Fruit fly (Drosophila melanogaster) whole organism, embryonic: ENCODE results near the gene CG5973.

Experiments
- Ada2b ChIP-seq: fragments of 200-800 bp; sonication (Bioruptor generic); IDR thresholded peaks from 2 replicates; pipeline ENCODE4 v1.3.6; 2022; ENCODE audit warnings: missing biosample characterization, missing genetic modification characterization
- Atf6 ChIP-seq: fragments of 200-800 bp; sonication (Bioruptor generic); IDR thresholded peaks from 2 replicates; pipeline ENCODE4 v1.3.6; 2022; ENCODE audit warnings: missing biosample characterization, missing genetic modification characterization
- CG12659 ChIP-seq: fragments of 200-800 bp; sonication (Bioruptor generic); optimal IDR thresholded peaks from 3 replicates; lab custom pipeline; 2017; ENCODE audit warnings: mild to moderate bottlenecking, missing biosample characterization, missing genetic modification reagents, missing genetic modification characterization
- CG14014 ChIP-seq: fragments of 200-800 bp; sonication (Bioruptor generic); IDR thresholded peaks from 2 replicates; pipeline ENCODE4 v1.3.6; 2022; ENCODE audit warnings: missing biosample characterization, missing genetic modification characterization
- CG14050 ChIP-seq: fragments of 200-800 bp; sonication (Bioruptor generic); IDR thresholded peaks from 3 replicates; pipeline ENCODE4 v1.3.6; 2022; ENCODE audit warnings: missing biosample characterization, missing genetic modification characterization
- CG14965 ChIP-seq: fragments of 200-800 bp; sonication (Bioruptor generic); optimal IDR thresholded peaks from 2 replicates; lab custom pipeline; 2016; ENCODE audit warnings: missing biosample characterization, missing genetic modification characterization, borderline replicate concordance
- CG15073 ChIP-seq: fragments of 200-800 bp; sonication (Bioruptor generic); optimal IDR thresholded peaks from 2 replicates; lab custom pipeline; 2016; ENCODE audit warnings: missing biosample characterization, missing genetic modification characterization
- CG18262 ChIP-seq: fragments of 200-800 bp; optimal IDR thresholded peaks from 3 replicates; lab custom pipeline; 2019; ENCODE audit warnings: missing biosample characterization, mild to moderate bottlenecking, missing genetic modification characterization, moderate library complexity
- CG32772 ChIP-seq: fragments of 200-800 bp; sonication (Bioruptor generic); IDR thresholded peaks from 2 replicates; pipeline ENCODE4 v1.3.6; 2022; ENCODE audit warnings: missing biosample characterization, missing genetic modification characterization
- CG4730 ChIP-seq: fragments of 200-800 bp; sonication (Bioruptor generic); IDR thresholded peaks from 2 replicates; pipeline ENCODE4 v1.3.6; 2022; ENCODE audit warnings: missing biosample characterization, missing genetic modification characterization
- CG5953 ChIP-seq: fragments of 200-800 bp; sonication (Bioruptor generic); IDR thresholded peaks from 2 replicates; pipeline ENCODE4 v1.3.6; 2022; ENCODE audit warnings: missing biosample characterization, missing genetic modification characterization
- CG7357 ChIP-seq: fragments of 200-800 bp; sonication (Bioruptor generic); IDR thresholded peaks from 3 replicates; pipeline ENCODE4 v1.3.6; 2022; ENCODE audit warnings: missing biosample characterization, missing genetic modification characterization
- CG7556 ChIP-seq: fragments of 200-800 bp; sonication (Bioruptor generic); optimal IDR thresholded peaks from 2 replicates; lab custom pipeline; 2017; ENCODE audit warnings: missing biosample characterization, mild to moderate bottlenecking, missing genetic modification characterization
- CG7839 ChIP-seq: fragments of 200-800 bp; sonication (Bioruptor generic); optimal IDR thresholded peaks from 3 replicates; lab custom pipeline; 2018; ENCODE audit warnings: missing biosample characterization, mild to moderate bottlenecking, missing genetic modification characterization, moderate library complexity
- CG8089 ChIP-seq: fragments of 200-800 bp; sonication (Bioruptor generic); optimal IDR thresholded peaks from 3 replicates; lab custom pipeline; 2016; ENCODE audit warnings: missing biosample characterization, missing genetic modification characterization
- CG8359 ChIP-seq: fragments of 200-800 bp; sonication (Bioruptor generic); optimal IDR thresholded peaks from 2 replicates; lab custom pipeline; 2017; ENCODE audit warnings: missing biosample characterization, mild to moderate bottlenecking, missing genetic modification characterization, borderline replicate concordance
- CTCF ChIP-seq: fragments of 200-800 bp; sonication (Bioruptor generic); optimal IDR thresholded peaks from 2 replicates; lab custom pipeline; 2017; ENCODE audit warnings: missing biosample characterization, mild to moderate bottlenecking, missing genetic modification characterization, moderate library complexity
- D19A ChIP-seq: fragments of 200-800 bp; optimal IDR thresholded peaks from 3 replicates; lab custom pipeline; 2019; ENCODE audit warnings: missing biosample characterization, mild to moderate bottlenecking, missing genetic modification characterization, moderate library complexity
- E2f1 ChIP-seq: fragments of 200-800 bp; sonication (Bioruptor generic); IDR thresholded peaks from 2 replicates; pipeline ENCODE4 v1.3.6; 2022; ENCODE audit warnings: missing biosample characterization, missing genetic modification characterization
- HHEX ChIP-seq: fragments of 200-800 bp; sonication (Bioruptor generic); optimal IDR thresholded peaks from 3 replicates; lab custom pipeline; 2017; ENCODE audit warnings: missing biosample characterization, mild to moderate bottlenecking, missing genetic modification characterization, missing genetic modification reagents
- HLH4C ChIP-seq: fragments of 200-800 bp; sonication (Bioruptor generic); IDR thresholded peaks from 3 replicates; pipeline ENCODE4 v1.3.6; 2022; ENCODE audit warnings: missing biosample characterization, missing genetic modification characterization; ENCODE audit not compliant: partially characterized antibody
- Med ChIP-seq: fragments of 200-800 bp; sonication (Bioruptor generic); peaks from one replicate; lab custom pipeline; 2016; ENCODE audit warnings: missing biosample characterization, missing genetic modification characterization, mild to moderate bottlenecking, inconsistent platforms, moderate library complexity
- Myb ChIP-seq: fragments of 200-800 bp; sonication (Bioruptor generic); optimal IDR thresholded peaks from 2 replicates; lab custom pipeline; 2016; ENCODE audit warnings: missing biosample characterization, missing genetic modification characterization
- NC2β ChIP-seq: fragments of 200-800 bp; sonication (Bioruptor generic); optimal IDR thresholded peaks from 2 replicates; lab custom pipeline; 2016; ENCODE audit warnings: missing biosample characterization, missing genetic modification characterization
- NK7.1 ChIP-seq: fragments of 200-800 bp; sonication (Bioruptor generic); optimal IDR thresholded peaks from 3 replicates; lab custom pipeline; 2016; ENCODE audit warnings: missing biosample characterization, missing genetic modification characterization
- YL-1 ChIP-seq: fragments of 200-800 bp; sonication (Bioruptor generic); optimal IDR thresholded peaks from 3 replicates; lab custom pipeline; 2017; ENCODE audit warnings: missing biosample characterization, mild to moderate bottlenecking, missing genetic modification characterization
- amos ChIP-seq: fragments of 200-800 bp; sonication (Bioruptor generic); IDR thresholded peaks from 2 replicates; pipeline ENCODE4 v1.3.6; 2022; ENCODE audit warnings: missing biosample characterization, missing genetic modification characterization; ENCODE audit not compliant: partially characterized antibody
- bsh ChIP-seq, 2 experiments: fragments of 200-800 bp; sonication (Bioruptor generic); optimal IDR thresholded peaks; 2 replicates each; lab custom pipeline; 2017 to 2018; ENCODE audit warnings: mild to moderate bottlenecking in 2 of 2, missing biosample characterization in 2 of 2, missing genetic modification characterization in 2 of 2, moderate library complexity in 1 of 2
- btn ChIP-seq: fragments of 200-800 bp; sonication (Bioruptor generic); optimal IDR thresholded peaks from 2 replicates; lab custom pipeline; 2016; ENCODE audit warnings: missing biosample characterization, missing genetic modification characterization
- crc ChIP-seq: fragments of 200-800 bp; sonication (Bioruptor generic); optimal IDR thresholded peaks from 2 replicates; lab custom pipeline; 2016; ENCODE audit warnings: missing biosample characterization, missing genetic modification characterization
- cwo ChIP-seq: fragments of 200-800 bp; sonication (Bioruptor generic); optimal IDR thresholded peaks from 3 replicates; lab custom pipeline; 2017; ENCODE audit warnings: missing biosample characterization, missing genetic modification characterization, mild to moderate bottlenecking, moderate library complexity, missing genetic modification reagents
- danr ChIP-seq: fragments of 200-800 bp; sonication (Bioruptor generic); IDR thresholded peaks from 2 replicates; pipeline ENCODE4 v1.3.6; 2022; ENCODE audit warnings: missing biosample characterization, missing genetic modification characterization
- fd3F ChIP-seq: fragments of 200-800 bp; sonication (Bioruptor generic); optimal IDR thresholded peaks from 2 replicates; lab custom pipeline; 2018; ENCODE audit warnings: missing biosample characterization, mild to moderate bottlenecking, missing genetic modification characterization, moderate library complexity
- fd64A ChIP-seq: fragments of 200-800 bp; sonication (Bioruptor generic); optimal IDR thresholded peaks from 3 replicates; lab custom pipeline; 2018; ENCODE audit warnings: missing biosample characterization, mild to moderate bottlenecking, missing genetic modification characterization
- gcm ChIP-seq: fragments of 200-800 bp; sonication (Bioruptor generic); optimal IDR thresholded peaks from 2 replicates; lab custom pipeline; 2019; ENCODE audit warnings: missing biosample characterization, mild to moderate bottlenecking, missing genetic modification characterization, moderate library complexity
- gem ChIP-seq: fragments of 200-800 bp; sonication (Bioruptor generic); optimal IDR thresholded peaks from 2 replicates; lab custom pipeline; 2019; ENCODE audit warnings: missing biosample characterization, mild to moderate bottlenecking, missing genetic modification characterization, moderate library complexity
- inv ChIP-seq: fragments of 200-800 bp; sonication (Bioruptor generic); IDR thresholded peaks from 2 replicates; pipeline ENCODE4 v1.3.6; 2022; ENCODE audit warnings: missing biosample characterization, missing genetic modification characterization; ENCODE audit not compliant: partially characterized antibody
- lmd ChIP-seq: fragments of 200-800 bp; sonication (Bioruptor generic); IDR thresholded peaks from 2 replicates; pipeline ENCODE4 v1.3.6; 2022; ENCODE audit warnings: missing biosample characterization, missing genetic modification characterization
- onecut ChIP-seq: fragments of 200-800 bp; sonication (Bioruptor generic); IDR thresholded peaks from 2 replicates; pipeline ENCODE4 v1.3.6; 2022; ENCODE audit warnings: missing biosample characterization, missing genetic modification characterization
- sc ChIP-seq, 3 experiments: fragments of >200 bp in 2 of 3; fragments of 200-800 bp in 1 of 3; sonication (Bioruptor generic) in 1 of 3; optimal IDR thresholded peaks; 2 replicates in 2 of 3; 3 replicates in 1 of 3; lab custom pipeline; 2017; ENCODE audit warnings: mild to moderate bottlenecking in 1 of 3, missing biosample characterization in 1 of 3, missing genetic modification characterization in 1 of 3, missing genetic modification reagents in 1 of 3
- schlank ChIP-seq: fragments of 200-800 bp; sonication (Bioruptor generic); optimal IDR thresholded peaks from 2 replicates; lab custom pipeline; 2018; ENCODE audit warnings: missing biosample characterization, mild to moderate bottlenecking, missing genetic modification characterization
- sd ChIP-seq: fragments of 200-800 bp; sonication (Bioruptor generic); optimal IDR thresholded peaks from 3 replicates; lab custom pipeline; 2018; ENCODE audit warnings: missing biosample characterization, mild to moderate bottlenecking, missing genetic modification characterization, moderate library complexity
- sens ChIP-seq: fragments of 200-800 bp; sonication (Bioruptor generic); peaks from one replicate; lab custom pipeline; 2016; ENCODE audit warnings: missing biosample characterization, missing genetic modification characterization
- seq ChIP-seq: fragments of 200-800 bp; sonication (Bioruptor generic); IDR thresholded peaks from 2 replicates; pipeline ENCODE4 v1.3.6; 2022; ENCODE audit warnings: missing biosample characterization, missing genetic modification characterization
- trh ChIP-seq: fragments of 200-800 bp; sonication (Bioruptor generic); optimal IDR thresholded peaks from 2 replicates; lab custom pipeline; 2016; ENCODE audit warnings: missing biosample characterization, missing genetic modification characterization
- unpg ChIP-seq: fragments of 200-800 bp; sonication (Bioruptor generic); optimal IDR thresholded peaks from 3 replicates; lab custom pipeline; 2018; ENCODE audit warnings: missing biosample characterization, mild to moderate bottlenecking, missing genetic modification characterization, moderate library complexity
- wdn ChIP-seq: fragments of 200-800 bp; sonication (Bioruptor generic); IDR thresholded peaks from 2 replicates; pipeline ENCODE4 v1.3.6; 2022; ENCODE audit warnings: missing biosample characterization, missing genetic modification characterization

The CG5973 gene

DNA sequence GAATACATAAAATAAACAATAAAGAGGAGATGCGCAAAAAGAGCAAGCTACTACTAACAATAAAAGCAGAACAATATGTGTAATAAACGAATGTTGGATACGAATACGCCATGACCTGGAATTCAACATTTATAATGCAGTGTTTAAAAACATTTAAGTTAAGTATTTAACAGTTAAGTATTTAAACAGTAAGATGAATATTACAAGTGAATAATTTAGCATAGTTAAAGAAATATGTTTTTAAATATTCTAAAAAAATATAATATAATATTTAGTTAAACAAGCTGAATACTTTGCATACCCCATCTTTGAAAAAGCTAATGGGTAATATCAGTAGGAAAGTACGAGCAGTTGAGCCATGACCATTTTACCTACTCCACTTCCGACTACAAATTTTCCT is 55.2 kb downstream of the CG5973 start (continued):
- TF ChIP-seq btn (GFP tag; lab: Kevin White, UChicago) (no peak), CG5953 (no peak), bsh (GFP tag; optimal IDR thresholded peaks at IDR 0.05; lab: Kevin White, UChicago) (peak in 1 of 2 experiments; percentile 7), gem (tag; lab: Kevin White, UChicago) (peak; percentile 61), CG18262 (peak; percentile 14), CG7357 (GFP tag; lab: Robert Waterston, UW) (no peak), CG7839 (tag; lab: Kevin White, UChicago) (peak; percentile 32), CG15073 (GFP tag; lab: Kevin White, UChicago) (no peak), lmd (peak; percentile 20; the same call in 1 of the 2 replicates)

DNA sequence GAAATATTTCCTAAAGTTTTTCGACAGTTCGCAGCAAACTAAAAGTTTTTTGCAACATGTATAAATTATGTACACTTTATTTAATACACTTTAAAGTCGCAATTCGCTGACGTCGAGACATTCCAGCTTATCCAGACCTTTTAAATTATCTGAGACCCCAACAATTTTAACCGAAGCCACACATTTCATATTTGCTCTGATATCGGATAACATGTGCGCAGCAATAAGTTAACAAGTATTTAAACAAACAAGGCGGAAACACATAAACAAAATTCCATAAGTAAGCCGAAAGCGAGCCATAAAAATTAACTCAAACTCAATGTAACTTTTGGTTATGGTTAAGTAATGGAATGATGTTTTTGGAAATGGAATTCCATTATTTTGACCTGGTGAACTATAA is 56.2 kb downstream of the CG5973 start:
- TF ChIP-seq CG4730 (GFP tag; lab: Robert Waterston, UW) (no peak), gcm (no peak), CG32772 (no peak), sens (GFP tag; lab: Kevin White, UChicago) (peak; percentile 77), Atf6 (GFP tag; lab: Robert Waterston, UW) (no peak), amos (GFP tag; lab: Robert Waterston, UW) (no peak), CG14050 (GFP tag; lab: Robert Waterston, UW) (no peak), seq (GFP tag; lab: Robert Waterston, UW) (0 out of 2 replicates have a peak, but pooled peaks have one; percentile 14), sd (peak; percentile 45), Ada2b (GFP tag; lab: Robert Waterston, UW) (no peak), D19A (no peak), danr (no peak), CG14014 (GFP tag; lab: Robert Waterston, UW) (0 out of 2 replicates have a peak, but pooled peaks have one; percentile 26), trh (GFP tag; lab: Kevin White, UChicago) (no peak), CG7556 (no peak), inv (GFP tag; lab: Robert Waterston, UW) (no peak), Med (GFP tag; lab: Kevin White, UChicago) (peak; percentile 63)

DNA sequence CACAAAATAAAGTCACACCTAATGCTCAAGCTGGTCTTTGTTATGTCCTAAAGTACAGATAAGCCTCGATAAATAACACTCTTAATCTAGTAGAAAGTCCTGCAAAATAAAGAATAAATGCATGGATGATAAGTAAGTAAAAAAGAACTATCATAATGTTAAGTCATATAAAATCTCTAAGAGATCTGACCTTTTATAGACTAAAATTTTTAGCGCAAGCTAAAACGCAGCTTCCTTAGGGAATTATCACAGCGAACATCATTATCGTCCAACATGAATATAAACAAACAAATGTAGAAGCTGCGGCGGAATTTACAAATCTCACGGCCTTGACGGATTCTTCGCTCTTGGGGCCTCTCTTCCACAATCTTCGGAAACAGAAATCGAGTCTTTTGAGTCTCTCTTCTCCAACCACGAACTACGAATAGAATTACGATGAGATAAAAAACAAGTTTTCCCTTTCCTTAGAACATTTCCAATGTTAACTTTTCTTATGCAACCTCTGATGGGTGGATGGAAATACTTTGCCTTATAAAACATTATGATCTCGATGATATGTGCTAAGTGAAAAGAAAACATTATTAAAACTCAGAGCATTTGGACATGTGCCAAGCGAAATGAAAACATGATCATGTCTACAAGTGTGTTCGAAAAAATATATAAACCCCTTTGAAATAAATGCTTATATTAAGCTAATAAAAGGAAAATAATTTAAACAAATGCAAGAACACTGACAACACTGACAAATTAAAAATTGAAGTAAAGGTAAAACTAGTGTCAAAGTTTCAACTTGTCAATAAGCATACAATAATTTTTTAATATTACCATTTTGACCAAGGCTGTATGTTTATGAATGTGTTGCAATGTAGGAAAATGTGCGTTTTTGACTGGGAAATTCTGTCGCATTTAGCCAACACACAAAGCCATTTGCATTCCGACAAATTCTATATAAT is 57.3 kb downstream of the CG5973 start:
- no peak for TF ChIP-seq CG8089
- peak; percentile 27 for TF ChIP-seq NC2β (GFP tag; lab: Kevin White, UChicago)
- TF ChIP-seq sc (optimal IDR thresholded peaks at IDR 0.05; lab: Kevin White, UChicago): no peak
- no peak for TF ChIP-seq sc (GFP tag; optimal IDR thresholded peaks at IDR 0.05; lab: Kevin White, UChicago)
- TF ChIP-seq CG12659 (GFP tag; lab: Kevin White, UChicago): peak; percentile 42
- TF ChIP-seq fd64A: no peak
- TF ChIP-seq CTCF (GFP tag; lab: Kevin White, UChicago): no peak
- TF ChIP-seq HLH4C: no peak
- TF ChIP-seq onecut: peak; percentile 40
- TF ChIP-seq Myb (GFP tag; lab: Kevin White, UChicago): peak; percentile 26
- TF ChIP-seq cwo (GFP tag; lab: Kevin White, UChicago): peak; percentile 4
- no peak for TF ChIP-seq E2f1 (GFP tag; lab: Robert Waterston, UW)
- no peak for TF ChIP-seq NK7.1 (GFP tag; lab: Kevin White, UChicago)
- no peak for TF ChIP-seq crc (GFP tag; lab: Kevin White, UChicago)
- no peak for TF ChIP-seq CG8359
- peak; percentile 24 for TF ChIP-seq fd3F (GFP tag; lab: Kevin White, UChicago)
- peak; percentile 30 for TF ChIP-seq unpg
- TF ChIP-seq YL-1 (GFP tag; lab: Kevin White, UChicago): no peak
- TF ChIP-seq HHEX: no peak
- TF ChIP-seq wdn (GFP tag; lab: Robert Waterston, UW): peak; percentile 68
- peak; percentile 8 for TF ChIP-seq schlank (tag; lab: Kevin White, UChicago)
- no peak for TF ChIP-seq CG14965 (GFP tag; lab: Kevin White, UChicago)
